Fruit fly (Drosophila melanogaster) whole organism, wandering third instar larva: Measurements from ENCODE around the gene gammaCOP.

Experiments used
- Abd-B ChIP-seq: fragments of >200 bp; optimal IDR thresholded peaks from 2 replicates; lab custom pipeline; 2017; ENCODE audit warnings: missing biosample characterization, missing genetic modification characterization
- CG32264 ChIP-seq: fragments of 200-800 bp; sonication (Bioruptor generic); optimal IDR thresholded peaks from 2 replicates; lab custom pipeline; 2016; ENCODE audit warnings: missing biosample characterization, missing genetic modification characterization
- CG9705 ChIP-seq: fragments of 200-800 bp; sonication (Bioruptor generic); optimal IDR thresholded peaks from 2 replicates; lab custom pipeline; 2018; ENCODE audit warnings: missing biosample characterization, mild to moderate bottlenecking, missing genetic modification characterization
- CrebA ChIP-seq: fragments of 200-800 bp; sonication (Bioruptor generic); optimal IDR thresholded peaks from 2 replicates; lab custom pipeline; 2016; ENCODE audit warnings: missing biosample characterization, mild to moderate bottlenecking, missing genetic modification characterization, borderline replicate concordance
- Dif ChIP-seq: fragments of 200-275, 200-300 bp; sonication (Bioruptor generic); optimal IDR thresholded peaks from 2 replicates; lab custom pipeline; 2018; ENCODE audit warnings: missing biosample characterization, missing genetic modification characterization; ENCODE audit not compliant: partially characterized antibody
- GATAd ChIP-seq: sonication (Bioruptor generic); optimal IDR thresholded peaks from 2 replicates; lab custom pipeline; 2016; ENCODE audit warnings: missing biosample characterization, missing genetic modification characterization
- HLH106 ChIP-seq: fragments of 200-800 bp; optimal IDR thresholded peaks from 3 replicates; lab custom pipeline; 2019; ENCODE audit warnings: missing biosample characterization, mild to moderate bottlenecking, missing genetic modification characterization, moderate library complexity
- Hr78 ChIP-seq: fragments of >200 bp; optimal IDR thresholded peaks from 2 replicates; lab custom pipeline; 2017; ENCODE audit warnings: missing biosample characterization, missing genetic modification characterization
- Hr83 ChIP-seq: fragments of 200-300 bp; sonication (Bioruptor generic); optimal IDR thresholded peaks from 2 replicates; lab custom pipeline; 2016; ENCODE audit warnings: missing biosample characterization, mild to moderate bottlenecking, missing genetic modification characterization, moderate library complexity; ENCODE audit not compliant: poor library complexity, severe bottlenecking
- Jra ChIP-seq: sonication (Bioruptor generic); optimal IDR thresholded peaks from 2 replicates; lab custom pipeline; 2016; ENCODE audit warnings: missing biosample characterization, missing genetic modification characterization
- Mio ChIP-seq: sonication (Bioruptor generic); optimal IDR thresholded peaks from 2 replicates; lab custom pipeline; 2016; ENCODE audit warnings: missing biosample characterization, missing genetic modification characterization
- Myc ChIP-seq: fragments of >200 bp; optimal IDR thresholded peaks from 2 replicates; lab custom pipeline; 2017
- N ChIP-seq: fragments of >200 bp; optimal IDR thresholded peaks from 2 replicates; lab custom pipeline; 2018; ENCODE audit warnings: missing biosample characterization, missing external identifiers, missing genetic modification characterization
- Rel ChIP-seq, 2 experiments: fragments of 200-800 bp; sonication (Bioruptor generic) in 1 of 2; optimal IDR thresholded peaks; 2 replicates in 1 of 2; 3 replicates in 1 of 2; lab custom pipeline; 2016 to 2019; ENCODE audit warnings: mild to moderate bottlenecking in 2 of 2, missing biosample characterization in 2 of 2, missing genetic modification characterization in 2 of 2, moderate library complexity in 1 of 2
- Sp1 ChIP-seq: fragments of 200-800 bp; sonication (Bioruptor generic); optimal IDR thresholded peaks from 3 replicates; lab custom pipeline; 2019; ENCODE audit warnings: missing biosample characterization, mild to moderate bottlenecking, missing genetic modification characterization, moderate library complexity
- br ChIP-seq: fragments of 200-800 bp; sonication (Bioruptor generic); optimal IDR thresholded peaks from 2 replicates; lab custom pipeline; 2016; ENCODE audit warnings: missing biosample characterization, missing genetic modification characterization
- brk ChIP-seq: fragments of 200-800 bp; sonication (Bioruptor generic); optimal IDR thresholded peaks from 2 replicates; lab custom pipeline; 2016; ENCODE audit warnings: missing biosample characterization, mild to moderate bottlenecking, missing genetic modification characterization
- dl ChIP-seq, 2 experiments: fragments of 175-275, 200-275 bp in 1 of 2; fragments of 200-275 bp in 1 of 2; sonication (Bioruptor generic); optimal IDR thresholded peaks; lab custom pipeline; 2018; ENCODE audit warnings: mild to moderate bottlenecking in 2 of 2, missing biosample characterization in 2 of 2, missing genetic modification characterization in 2 of 2, moderate library complexity in 2 of 2; ENCODE audit not compliant: partially characterized antibody in 2 of 2, insufficient read depth in 1 of 2
- dmrt93B ChIP-seq: fragments of 200-800 bp; sonication (Bioruptor generic); optimal IDR thresholded peaks from 2 replicates; lab custom pipeline; 2018; ENCODE audit warnings: missing biosample characterization, mild to moderate bottlenecking, missing genetic modification characterization
- dsf ChIP-seq: sonication (Bioruptor generic); optimal IDR thresholded peaks from 2 replicates; lab custom pipeline; 2016; ENCODE audit warnings: missing biosample characterization, missing genetic modification characterization, borderline replicate concordance
- ey ChIP-seq: fragments of 200-800 bp; sonication (Bioruptor generic); optimal IDR thresholded peaks from 2 replicates; lab custom pipeline; 2016; ENCODE audit warnings: missing biosample characterization, missing genetic modification characterization
- foxo ChIP-seq, 2 experiments: fragments of 200-800 bp; sonication (Bioruptor generic); optimal IDR thresholded peaks; 2 replicates in 1 of 2; 3 replicates in 1 of 2; lab custom pipeline; 2016 to 2017; ENCODE audit warnings: missing biosample characterization in 2 of 2, missing genetic modification characterization in 2 of 2
- fru ChIP-seq: fragments of 200-800 bp; sonication (Bioruptor generic); optimal IDR thresholded peaks from 3 replicates; lab custom pipeline; 2016; ENCODE audit warnings: missing biosample characterization, mild to moderate bottlenecking, missing genetic modification characterization
- h ChIP-seq: fragments of 200-800 bp; sonication (Bioruptor generic); optimal IDR thresholded peaks from 3 replicates; lab custom pipeline; 2016; ENCODE audit warnings: missing biosample characterization, mild to moderate bottlenecking, missing genetic modification characterization
- jim ChIP-seq: fragments of 175-275, 200-325 bp; sonication (Bioruptor generic); optimal IDR thresholded peaks from 2 replicates; lab custom pipeline; 2016; ENCODE audit warnings: missing biosample characterization, mild to moderate bottlenecking, missing genetic modification characterization
- pan ChIP-seq: fragments of >200 bp; optimal IDR thresholded peaks from 2 replicates; lab custom pipeline; 2017
- rgr ChIP-seq: fragments of 200-800 bp; sonication (Bioruptor generic); optimal IDR thresholded peaks from 3 replicates; lab custom pipeline; 2016; ENCODE audit warnings: missing biosample characterization, mild to moderate bottlenecking, missing genetic modification characterization
- sv ChIP-seq: fragments of 200-800 bp; sonication (Bioruptor generic); optimal IDR thresholded peaks from 3 replicates; lab custom pipeline; 2016; ENCODE audit warnings: missing biosample characterization, missing genetic modification characterization
- woc ChIP-seq: sonication (Bioruptor generic); optimal IDR thresholded peaks from 2 replicates; lab custom pipeline; 2016; ENCODE audit warnings: missing biosample characterization, mild to moderate bottlenecking, missing genetic modification characterization

The gammaCOP gene

DNA sequence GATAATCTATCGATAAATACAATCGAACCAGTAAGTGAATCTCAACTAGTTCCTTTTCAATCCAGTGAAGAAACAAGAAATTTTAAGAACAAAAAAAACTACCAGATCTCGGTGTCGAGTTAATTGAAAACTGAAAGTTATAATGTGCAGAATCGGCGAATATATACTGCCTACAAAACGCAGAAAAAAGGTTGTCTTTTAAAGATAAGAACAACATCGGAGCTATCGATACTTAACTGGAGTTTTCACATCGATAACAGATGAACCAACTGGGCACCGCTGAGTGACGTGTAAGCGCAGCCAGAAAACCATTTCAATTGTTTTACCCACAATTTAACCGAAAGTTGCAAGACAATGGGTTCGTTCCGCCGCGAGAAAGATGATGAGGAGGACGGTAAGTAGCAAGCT is at the start of gene gammaCOP:
TSS of gene gammaCOP (plus strand) at position 259 of the 408 bp plus-strand sequence.
- TF ChIP-seq h: peak; percentile 42
- TF ChIP-seq Dif: no peak
- TF ChIP-seq N (GFP tag; lab: Kevin White, UChicago): no peak
- no peak for TF ChIP-seq Jra (GFP tag; lab: Kevin White, UChicago)

dm6 chr3R:31527875-31528274 is 44.1 kb upstream of the gammaCOP start:
- no peak for TF ChIP-seq woc (GFP tag; lab: Kevin White, UChicago)
- TF ChIP-seq jim (GFP tag; lab: Kevin White, UChicago): no peak
- no peak for TF ChIP-seq fru (GFP tag; lab: Kevin White, UChicago)
- TF ChIP-seq CrebA: no peak
- TF ChIP-seq Dif: no peak
- no peak for TF ChIP-seq foxo (GFP tag; optimal IDR thresholded peaks at IDR 0.05; lab: Kevin White, UChicago)
- TF ChIP-seq Hr78 (GFP tag; lab: Kevin White, UChicago): no peak
- TF ChIP-seq sv (GFP tag; lab: Kevin White, UChicago): no peak
- TF ChIP-seq Sp1 (GFP tag; lab: Kevin White, UChicago): no peak
- TF ChIP-seq CG9705 (GFP tag; lab: Kevin White, UChicago): no peak
- TF ChIP-seq dmrt93B (GFP tag; lab: Kevin White, UChicago): no peak
- TF ChIP-seq Abd-B: no peak
- TF ChIP-seq ey (GFP tag; lab: Kevin White, UChicago): no peak
- TF ChIP-seq dsf: no peak
- TF ChIP-seq Jra (GFP tag; lab: Kevin White, UChicago): no peak
- TF ChIP-seq dl (GFP tag; optimal IDR thresholded peaks at IDR 0.05; lab: Kevin White, UChicago; ENCODE audit: insufficient read depth in 1 of 2, partially characterized antibody in 2 of 2): no peak
- TF ChIP-seq brk (GFP tag; lab: Kevin White, UChicago): no peak
- TF ChIP-seq HLH106 (tag; lab: Kevin White, UChicago): no peak

- TF ChIP-seq CrebA (no peak), CG32264 (GFP tag; lab: Kevin White, UChicago) (no peak), Sp1 (GFP tag; lab: Kevin White, UChicago) (no peak), dsf (no peak), br (GFP tag; lab: Kevin White, UChicago) (no peak)
Measured at dm6 chr3R:31541915-31542314, 30.0 kb upstream of the gammaCOP start.

DNA sequence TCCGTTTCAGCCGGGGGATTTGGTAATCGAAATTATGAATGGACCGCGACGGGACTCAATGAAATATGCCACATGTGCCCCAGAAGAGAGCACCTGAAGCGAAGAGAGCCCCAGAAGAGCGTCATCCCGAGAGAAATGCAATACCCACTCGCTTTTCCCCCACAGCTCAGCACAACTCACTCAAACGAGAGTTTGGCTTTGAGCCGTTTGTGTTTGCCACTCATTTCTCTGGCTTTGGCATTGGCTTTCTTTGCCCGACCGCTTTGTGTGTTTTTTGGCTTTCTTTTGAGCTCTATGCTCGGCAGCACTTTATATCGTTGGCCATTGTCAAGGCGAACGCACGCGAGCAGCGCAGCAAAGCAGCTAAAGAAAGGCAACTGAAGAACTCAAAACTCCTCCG is 29.2 kb upstream of the gammaCOP start, which contains the start of gene nyo:
TSS of gene nyo (plus strand) at position 312 of the 400 bp plus-strand sequence.
- TF ChIP-seq Mio (GFP tag; lab: Kevin White, UChicago) (no peak), Dif (peak; percentile 6), rgr (GFP tag; lab: Kevin White, UChicago) (no peak), GATAd (GFP tag; lab: Kevin White, UChicago) (no peak)

- TF ChIP-seq Hr83 (GFP tag; lab: Kevin White, UChicago): no peak
- no peak for TF ChIP-seq rgr (GFP tag; lab: Kevin White, UChicago)
- TF ChIP-seq sv (GFP tag; lab: Kevin White, UChicago): no peak
- no peak for TF ChIP-seq Myc (lab: Kevin White, UChicago)
- TF ChIP-seq N (GFP tag; lab: Kevin White, UChicago): no peak
- no peak for TF ChIP-seq Dif
- TF ChIP-seq Sp1 (GFP tag; lab: Kevin White, UChicago): no peak
- TF ChIP-seq ey (GFP tag; lab: Kevin White, UChicago): no peak
- TF ChIP-seq Rel (GFP tag; optimal IDR thresholded peaks at IDR 0.05; lab: Kevin White, UChicago): no peak
- TF ChIP-seq Rel (tag; optimal IDR thresholded peaks at IDR 0.05; lab: Kevin White, UChicago): no peak
- no peak for TF ChIP-seq CrebA
Measured at dm6 chr3R:31548766-31549510, 23.0 kb upstream of the gammaCOP start.

- no peak for TF ChIP-seq pan
- TF ChIP-seq dsf: no peak
- TF ChIP-seq br (GFP tag; lab: Kevin White, UChicago): no peak
Measured at dm6 chr3R:31550910-31551309, 21.0 kb upstream of the gammaCOP start.
